Comparison of ENCODE assay signal across 1 fruit fly cellular context in the genomic region with DNA sequence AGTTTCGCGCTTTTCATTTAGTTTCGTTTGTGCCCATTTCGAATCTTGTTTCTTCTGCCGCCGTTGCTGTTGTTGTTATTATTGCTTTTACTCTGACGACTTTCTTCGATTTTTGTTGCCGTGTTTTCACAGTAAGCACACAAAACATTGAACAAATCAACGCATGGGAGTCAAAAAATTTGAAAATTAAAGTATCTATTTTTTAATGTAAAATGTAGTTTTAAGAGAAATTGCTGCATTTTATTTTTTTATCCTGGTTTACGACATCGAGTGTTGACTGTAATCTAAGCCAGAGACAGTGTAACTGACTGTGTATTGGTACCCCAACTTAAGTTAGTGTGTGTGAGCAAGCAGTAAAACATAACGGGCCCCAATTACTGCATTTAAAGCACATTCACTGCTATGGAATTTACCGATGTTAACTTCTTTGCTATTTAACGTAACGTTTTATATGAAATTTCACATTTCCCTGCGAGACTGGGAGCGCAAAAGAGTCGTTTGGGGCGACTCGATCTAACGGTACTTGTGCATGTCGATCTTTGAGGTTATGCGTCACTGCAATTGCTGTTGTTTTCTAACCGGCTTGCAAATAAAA.
TF ChIP-seq lines count a peak whose summit lies in the region.

No protein-coding gene starts in this region.

TF ChIP-seq in whole organism, embryonic, 481 proteins besides CTCF, POLR2A, EP300 and RAD21 (continued from another document and continues in another):
- no peak for TF ChIP-seq CG4328 (GFP tag; optimal IDR thresholded peaks at IDR 0.05; lab: Kevin White, UChicago)
- peak; percentile 68 for TF ChIP-seq CG17829 (tag; optimal IDR thresholded peaks at IDR 0.05; lab: Kevin White, UChicago)
- peak; percentile 64 for TF ChIP-seq Rx (GFP tag; IDR thresholded peaks at IDR 0.05; lab: Robert Waterston, UW)
- peak; percentile 73 for TF ChIP-seq CG1603 (tag; optimal IDR thresholded peaks at IDR 0.05; lab: Kevin White, UChicago)
- TF ChIP-seq cg (GFP tag; optimal IDR thresholded peaks at IDR 0.05; lab: Kevin White, UChicago), result peak; percentile 25
- peak; percentile 54; the same call in 2 of the 3 replicates for TF ChIP-seq dysf (GFP tag; IDR thresholded peaks at IDR 0.05; lab: Robert Waterston, UW)
- TF ChIP-seq Hey (tag; optimal IDR thresholded peaks at IDR 0.05; lab: Kevin White, UChicago), result no peak
- no peak for TF ChIP-seq CG15696 (tag; optimal IDR thresholded peaks at IDR 0.05; lab: Kevin White, UChicago)
- TF ChIP-seq CG17328 (GFP tag; IDR thresholded peaks at IDR 0.05; lab: Robert Waterston, UW), result peak; percentile 82
- peak; percentile 13 for TF ChIP-seq CG4617 (GFP tag; optimal IDR thresholded peaks at IDR 0.05; lab: Kevin White, UChicago; ENCODE audit: borderline replicate concordance)
- TF ChIP-seq CG7786 (GFP tag; optimal IDR thresholded peaks at IDR 0.05; lab: Kevin White, UChicago), result peak; percentile 32
- no peak for TF ChIP-seq ERR (GFP tag; optimal IDR thresholded peaks at IDR 0.05; lab: Kevin White, UChicago)
- peak in 1 of 3 experiments; percentile 37 for TF ChIP-seq lola (GFP tag; optimal IDR thresholded peaks at IDR 0.05; lab: Kevin White, UChicago)
- TF ChIP-seq chinmo (GFP tag; IDR thresholded peaks at IDR 0.05; lab: Robert Waterston, UW; ENCODE audit: partially characterized antibody), result no peak
- TF ChIP-seq corto (GFP tag; optimal IDR thresholded peaks at IDR 0.05; lab: Kevin White, UChicago), result peak; percentile 44
- TF ChIP-seq CG3407 (GFP tag; optimal IDR thresholded peaks at IDR 0.05; lab: Kevin White, UChicago), result peak; percentile 40
- TF ChIP-seq CG8944 (GFP tag; optimal IDR thresholded peaks at IDR 0.05; lab: Kevin White, UChicago), result peak; percentile 21
- no peak for TF ChIP-seq CG10147 (GFP tag; optimal IDR thresholded peaks at IDR 0.05; lab: Kevin White, UChicago)
- peak; percentile 34 for TF ChIP-seq salm (tag; optimal IDR thresholded peaks at IDR 0.05; lab: Kevin White, UChicago)
- no peak for TF ChIP-seq CG17912 (GFP tag; optimal IDR thresholded peaks at IDR 0.05; lab: Kevin White, UChicago)
- TF ChIP-seq CG7372 (GFP tag; IDR thresholded peaks at IDR 0.05; lab: Robert Waterston, UW), result 0 out of 2 replicates have a peak, but pooled peaks have one; percentile 11
- TF ChIP-seq CG33557 (GFP tag; optimal IDR thresholded peaks at IDR 0.05; lab: Kevin White, UChicago), result no peak
- no peak for TF ChIP-seq ash1 (GFP tag; optimal IDR thresholded peaks at IDR 0.05; lab: Kevin White, UChicago)
- TF ChIP-seq Adf1 (GFP tag; IDR thresholded peaks at IDR 0.05; lab: Robert Waterston, UW), result no peak
- TF ChIP-seq BEAF-32 (GFP tag; optimal IDR thresholded peaks at IDR 0.05; lab: Kevin White, UChicago), result no peak
- peak; percentile 46 for TF ChIP-seq CG3847 (GFP tag; IDR thresholded peaks at IDR 0.05; lab: Robert Waterston, UW)
- TF ChIP-seq HmgZ (tag; optimal IDR thresholded peaks at IDR 0.05; lab: Kevin White, UChicago), result peak; percentile 13
- peak; percentile 69 for TF ChIP-seq Ptx1 (GFP tag; IDR thresholded peaks at IDR 0.05; lab: Robert Waterston, UW)
- no peak for TF ChIP-seq CG7271 (tag; optimal IDR thresholded peaks at IDR 0.05; lab: Kevin White, UChicago)
- no peak for TF ChIP-seq mirr (GFP tag; optimal IDR thresholded peaks at IDR 0.05; lab: Kevin White, UChicago)
- TF ChIP-seq CG3838 (GFP tag; optimal IDR thresholded peaks at IDR 0.05; lab: Kevin White, UChicago), result no peak
- TF ChIP-seq stc (GFP tag; IDR thresholded peaks at IDR 0.05; lab: Robert Waterston, UW), result peak; percentile 62; the same call in 1 of the 2 replicates
- peak; percentile 7 for TF ChIP-seq Mad (GFP tag; optimal IDR thresholded peaks at IDR 0.05; lab: Kevin White, UChicago)
- TF ChIP-seq CG2678 (tag; optimal IDR thresholded peaks at IDR 0.05; lab: Kevin White, UChicago), result no peak
- TF ChIP-seq Camta (GFP tag; optimal IDR thresholded peaks at IDR 0.05; lab: Kevin White, UChicago), result peak; percentile 27
- peak; percentile 53 for TF ChIP-seq CG1024 (GFP tag; IDR thresholded peaks at IDR 0.05; lab: Robert Waterston, UW)
- no peak for TF ChIP-seq YL-1 (GFP tag; optimal IDR thresholded peaks at IDR 0.05; lab: Kevin White, UChicago)
- no peak for TF ChIP-seq sd (tag; optimal IDR thresholded peaks at IDR 0.05; lab: Kevin White, UChicago)
- TF ChIP-seq Hmx (GFP tag; optimal IDR thresholded peaks at IDR 0.05; lab: Kevin White, UChicago), result no peak
- TF ChIP-seq prd (optimal IDR thresholded peaks at IDR 0.05; lab: Kevin White, UChicago), result no peak
- peak; percentile 78 for TF ChIP-seq prd (GFP tag; IDR thresholded peaks at IDR 0.05; lab: Robert Waterston, UW)
- TF ChIP-seq Eip74EF (GFP tag; optimal IDR thresholded peaks at IDR 0.05; lab: Kevin White, UChicago), result no peak
- no peak for TF ChIP-seq CG31365 (tag; optimal IDR thresholded peaks at IDR 0.05; lab: Kevin White, UChicago)
- no peak for TF ChIP-seq fru (optimal IDR thresholded peaks at IDR 0.05; lab: Kevin White, UChicago)
- TF ChIP-seq NFAT (GFP tag; IDR thresholded peaks at IDR 0.05; lab: Robert Waterston, UW), result no peak
- no peak for TF ChIP-seq gsb (GFP tag; IDR thresholded peaks at IDR 0.05; lab: Robert Waterston, UW)
- no peak for TF ChIP-seq Bdp1 (GFP tag; optimal IDR thresholded peaks at IDR 0.05; lab: Kevin White, UChicago)
- TF ChIP-seq tgo (GFP tag; IDR thresholded peaks at IDR 0.05; lab: Robert Waterston, UW), result peak; percentile 61; the same call in 2 of the 3 replicates
- TF ChIP-seq CG6854 (GFP tag; optimal IDR thresholded peaks at IDR 0.05; lab: Kevin White, UChicago), result no peak
- no peak for TF ChIP-seq Nf-YC (tag; optimal IDR thresholded peaks at IDR 0.05; lab: Kevin White, UChicago)
- peak; percentile 10 for TF ChIP-seq dm (GFP tag; optimal IDR thresholded peaks at IDR 0.05; lab: Kevin White, UChicago)
- TF ChIP-seq CG5245 (GFP tag; optimal IDR thresholded peaks at IDR 0.05; lab: Kevin White, UChicago), result peak; percentile 47
- TF ChIP-seq Myb (GFP tag; optimal IDR thresholded peaks at IDR 0.05; lab: Kevin White, UChicago), result peak; percentile 0
- no peak for TF ChIP-seq CG12236 (GFP tag; optimal IDR thresholded peaks at IDR 0.05; lab: Kevin White, UChicago)
- TF ChIP-seq CG16863 (GFP tag; optimal IDR thresholded peaks at IDR 0.05; lab: Kevin White, UChicago), result peak; percentile 45
- no peak for TF ChIP-seq CG34224 (GFP tag; IDR thresholded peaks at IDR 0.05; lab: Robert Waterston, UW; ENCODE audit: partially characterized antibody)
- peak; percentile 3 for TF ChIP-seq CG13775 (GFP tag; optimal IDR thresholded peaks at IDR 0.05; lab: Kevin White, UChicago)
- no peak for TF ChIP-seq CG7987 (GFP tag; optimal IDR thresholded peaks at IDR 0.05; lab: Kevin White, UChicago)
- peak; percentile 31 for TF ChIP-seq CG31388 (GFP tag; optimal IDR thresholded peaks at IDR 0.05; lab: Kevin White, UChicago)
- TF ChIP-seq CG14441 (GFP tag; IDR thresholded peaks at IDR 0.05; lab: Robert Waterston, UW), result peak; percentile 74
- TF ChIP-seq crol (GFP tag; IDR thresholded peaks at IDR 0.05; lab: Robert Waterston, UW), result no peak
- peak; percentile 34 for TF ChIP-seq CG10209 (GFP tag; optimal IDR thresholded peaks at IDR 0.05; lab: Kevin White, UChicago)
- no peak for TF ChIP-seq eyg (GFP tag; optimal IDR thresholded peaks at IDR 0.05; lab: Kevin White, UChicago)
- no peak for TF ChIP-seq sr (GFP tag; IDR thresholded peaks at IDR 0.05; lab: Robert Waterston, UW)
- TF ChIP-seq Side (GFP tag; optimal IDR thresholded peaks at IDR 0.05; lab: Kevin White, UChicago), result peak; percentile 29
- no peak for TF ChIP-seq CG16779 (GFP tag; IDR thresholded peaks at IDR 0.05; lab: Robert Waterston, UW)
- TF ChIP-seq CG6813 (GFP tag; optimal IDR thresholded peaks at IDR 0.05; lab: Kevin White, UChicago), result no peak
- peak; percentile 13 for TF ChIP-seq CG9437 (GFP tag; optimal IDR thresholded peaks at IDR 0.05; lab: Kevin White, UChicago)
- no peak for TF ChIP-seq Sry-δ (GFP tag; optimal IDR thresholded peaks at IDR 0.05; lab: Kevin White, UChicago)
- TF ChIP-seq Atf-2 (GFP tag; optimal IDR thresholded peaks at IDR 0.05; lab: Kevin White, UChicago), result no peak
- TF ChIP-seq CG8290 (GFP tag; optimal IDR thresholded peaks at IDR 0.05; lab: Kevin White, UChicago), result no peak
- no peak for TF ChIP-seq CG8290 (tag; optimal IDR thresholded peaks at IDR 0.05; lab: Kevin White, UChicago)
- TF ChIP-seq Bgb (GFP tag; IDR thresholded peaks at IDR 0.05; lab: Robert Waterston, UW; ENCODE audit: partially characterized antibody), result no peak
- TF ChIP-seq CG10462 (GFP tag; optimal IDR thresholded peaks at IDR 0.05; lab: Kevin White, UChicago), result no peak
- no peak for TF ChIP-seq CG6175 (GFP tag; IDR thresholded peaks at IDR 0.05; lab: Robert Waterston, UW)
- peak; percentile 93 for TF ChIP-seq sens (GFP tag; lab: Kevin White, UChicago)
- no peak for TF ChIP-seq oc (tag; optimal IDR thresholded peaks at IDR 0.05; lab: Kevin White, UChicago)
- 0 out of 3 replicates have a peak, but pooled peaks have one; percentile 37 for TF ChIP-seq Dbx (GFP tag; IDR thresholded peaks at IDR 0.05; lab: Robert Waterston, UW)
- no peak for TF ChIP-seq CG17385 (GFP tag; optimal IDR thresholded peaks at IDR 0.05; lab: Kevin White, UChicago)
- peak; percentile 57; the same call in 1 of the 3 replicates for TF ChIP-seq CG34422 (GFP tag; IDR thresholded peaks at IDR 0.05; lab: Robert Waterston, UW)
- TF ChIP-seq zen2 (GFP tag; IDR thresholded peaks at IDR 0.05; lab: Robert Waterston, UW; ENCODE audit: partially characterized antibody), result no peak
- no peak for TF ChIP-seq NC2α (GFP tag; optimal IDR thresholded peaks at IDR 0.05; lab: Kevin White, UChicago)
- no peak for TF ChIP-seq sc (optimal IDR thresholded peaks at IDR 0.05; lab: Kevin White, UChicago)
- TF ChIP-seq sc (GFP tag; optimal IDR thresholded peaks at IDR 0.05; lab: Kevin White, UChicago), result peak; percentile 57
- peak; percentile 45; the same call in 1 of the 2 replicates for TF ChIP-seq Doc2 (GFP tag; IDR thresholded peaks at IDR 0.05; lab: Robert Waterston, UW)
- TF ChIP-seq tup (GFP tag; optimal IDR thresholded peaks at IDR 0.05; lab: Kevin White, UChicago), result peak; percentile 30
- no peak for TF ChIP-seq gfzf (GFP tag; optimal IDR thresholded peaks at IDR 0.05; lab: Kevin White, UChicago)
- peak; percentile 60 for TF ChIP-seq wor (GFP tag; IDR thresholded peaks at IDR 0.05; lab: Robert Waterston, UW)
- peak; percentile 61 for TF ChIP-seq dmrt11E (tag; optimal IDR thresholded peaks at IDR 0.05; lab: Kevin White, UChicago)
- no peak for TF ChIP-seq pan (optimal IDR thresholded peaks at IDR 0.05; lab: Kevin White, UChicago)
- peak in 1 of 2 experiments; percentile 78 for TF ChIP-seq pan (GFP tag; optimal IDR thresholded peaks at IDR 0.05 in 1 of 2, IDR thresholded peaks at IDR 0.05 in 1 of 2)
- peak; percentile 84 for TF ChIP-seq vvl (GFP tag; IDR thresholded peaks at IDR 0.05; lab: Robert Waterston, UW)
- TF ChIP-seq lbe (GFP tag; optimal IDR thresholded peaks at IDR 0.05; lab: Kevin White, UChicago), result peak; percentile 80
- TF ChIP-seq Ets97D (GFP tag; optimal IDR thresholded peaks at IDR 0.05; lab: Kevin White, UChicago), result peak; percentile 31
- peak; percentile 19 for TF ChIP-seq CG13624 (GFP tag; optimal IDR thresholded peaks at IDR 0.05; lab: Kevin White, UChicago)
- TF ChIP-seq bigmax (GFP tag; optimal IDR thresholded peaks at IDR 0.05; lab: Kevin White, UChicago), result no peak
- no peak for TF ChIP-seq Deaf1 (tag; optimal IDR thresholded peaks at IDR 0.05; lab: Kevin White, UChicago)
- 0 out of 2 replicates have a peak, but pooled peaks have one; percentile 9 for TF ChIP-seq danr (GFP tag; IDR thresholded peaks at IDR 0.05; lab: Robert Waterston, UW)
- TF ChIP-seq CG17612 (GFP tag; IDR thresholded peaks at IDR 0.05; lab: Robert Waterston, UW), result peak; percentile 75
- TF ChIP-seq Ets65A (GFP tag; lab: Kevin White, UChicago), result peak; percentile 51
- peak; percentile 67 for TF ChIP-seq Ada2b (GFP tag; IDR thresholded peaks at IDR 0.05; lab: Robert Waterston, UW)
- TF ChIP-seq CG17359 (tag; optimal IDR thresholded peaks at IDR 0.05; lab: Kevin White, UChicago), result peak; percentile 84
- TF ChIP-seq chn (GFP tag; optimal IDR thresholded peaks at IDR 0.05; lab: Kevin White, UChicago), result peak; percentile 57
- no peak for TF ChIP-seq CG17802 (tag; optimal IDR thresholded peaks at IDR 0.05; lab: Kevin White, UChicago)
- TF ChIP-seq fd102C (GFP tag; optimal IDR thresholded peaks at IDR 0.05; lab: Kevin White, UChicago), result no peak
- TF ChIP-seq hb (GFP tag; IDR thresholded peaks at IDR 0.05; lab: Robert Waterston, UW; ENCODE audit: partially characterized antibody), result no peak
- peak; percentile 6 for TF ChIP-seq twi (tag; optimal IDR thresholded peaks at IDR 0.05; lab: Kevin White, UChicago)
- no peak for TF ChIP-seq pb (GFP tag; optimal IDR thresholded peaks at IDR 0.05; lab: Kevin White, UChicago)
- TF ChIP-seq CG8359 (GFP tag; optimal IDR thresholded peaks at IDR 0.05; lab: Kevin White, UChicago; ENCODE audit: borderline replicate concordance), result peak; percentile 15
- TF ChIP-seq CG2202 (tag; optimal IDR thresholded peaks at IDR 0.05; lab: Kevin White, UChicago), result peak; percentile 10
- TF ChIP-seq bsh (GFP tag; optimal IDR thresholded peaks at IDR 0.05; lab: Kevin White, UChicago), result peak in 1 of 2 experiments; percentile 79
- TF ChIP-seq h (optimal IDR thresholded peaks at IDR 0.05; lab: Kevin White, UChicago), result no peak
- no peak for TF ChIP-seq pros (GFP tag; optimal IDR thresholded peaks at IDR 0.05; lab: Kevin White, UChicago)
- 0 out of 2 replicates have a peak, but pooled peaks have one; percentile 39 for TF ChIP-seq ssp (GFP tag; IDR thresholded peaks at IDR 0.05; lab: Robert Waterston, UW)
- TF ChIP-seq Stat92E (GFP tag; optimal IDR thresholded peaks at IDR 0.05; lab: Kevin White, UChicago), result no peak
- TF ChIP-seq chif (GFP tag; optimal IDR thresholded peaks at IDR 0.05; lab: Kevin White, UChicago), result peak; percentile 20 to 62
- TF ChIP-seq CG17186 (GFP tag; optimal IDR thresholded peaks at IDR 0.05; lab: Kevin White, UChicago), result no peak
- no peak for TF ChIP-seq p53 (GFP tag; optimal IDR thresholded peaks at IDR 0.05; lab: Kevin White, UChicago)
- TF ChIP-seq CG7928 (GFP tag; optimal IDR thresholded peaks at IDR 0.05; lab: Kevin White, UChicago), result no peak
- TF ChIP-seq Atf3 (GFP tag; optimal IDR thresholded peaks at IDR 0.05; lab: Kevin White, UChicago), result no peak
- TF ChIP-seq nerfin-2 (GFP tag; IDR thresholded peaks at IDR 0.05; lab: Robert Waterston, UW; ENCODE audit: partially characterized antibody), result no peak
- TF ChIP-seq amos (GFP tag; IDR thresholded peaks at IDR 0.05; lab: Robert Waterston, UW; ENCODE audit: partially characterized antibody), result no peak
- 0 out of 2 replicates have a peak, but pooled peaks have one; percentile 3 for TF ChIP-seq dati (GFP tag; IDR thresholded peaks at IDR 0.05; lab: Robert Waterston, UW)
- TF ChIP-seq CG15073 (GFP tag; optimal IDR thresholded peaks at IDR 0.05; lab: Kevin White, UChicago), result no peak
- TF ChIP-seq CG6654 (GFP tag; optimal IDR thresholded peaks at IDR 0.05; lab: Kevin White, UChicago), result peak; percentile 24
